Worm (Caenorhabditis elegans) whole organism, L1 larva: ENCODE data around the gene polh-1.

Source experiments
- aha-1 ChIP-seq: fragments of 150-350 bp; optimal IDR thresholded peaks from 2 replicates; lab custom pipeline; 2014; ENCODE audit warnings: missing biosample characterization, missing genetic modification characterization
- ama-1 ChIP-seq: fragments of 150-350 bp; optimal IDR thresholded peaks from 2 replicates; lab custom pipeline; 2014
- blmp-1 ChIP-seq: fragments of 150-350 bp; optimal IDR thresholded peaks from 2 replicates; lab custom pipeline; 2014; ENCODE audit warnings: missing biosample characterization, missing genetic modification characterization
- ceh-82 ChIP-seq, 3 experiments: fragments of 150-350 bp in 1 of 3; sonication (generic microtip) in 2 of 3; optimal IDR thresholded peaks; 2 replicates each; lab custom pipeline; 2014 to 2017; ENCODE audit warnings: missing biosample characterization in 3 of 3, missing genetic modification characterization in 3 of 3
- ces-1 ChIP-seq: fragments of 150-350 bp; optimal IDR thresholded peaks from 2 replicates; lab custom pipeline; 2014; ENCODE audit warnings: missing biosample characterization, missing genetic modification reagents, missing genetic modification characterization
- ets-5 ChIP-seq: fragments of 200-800 bp; sonication (Bioruptor generic); IDR thresholded peaks from 2 replicates; pipeline ENCODE4 v1.3.6; 2022; ENCODE audit warnings: missing genetic modification characterization, missing compliant biosample characterization
- nhr-47 ChIP-seq: sonication (generic microtip); optimal IDR thresholded peaks from 2 replicates; lab custom pipeline; 2016; ENCODE audit warnings: mild to moderate bottlenecking, missing genetic modification characterization, moderate library complexity, missing compliant biosample characterization
- nhr-71 ChIP-seq: sonication (generic microtip); optimal IDR thresholded peaks from 2 replicates; lab custom pipeline; 2016; ENCODE audit warnings: mild to moderate bottlenecking, missing genetic modification characterization, moderate library complexity, missing compliant biosample characterization
- ztf-4 ChIP-seq: fragments of 150-350 bp; optimal IDR thresholded peaks from 2 replicates; lab custom pipeline; 2014; ENCODE audit warnings: missing biosample characterization, missing genetic modification characterization

ce11 chrIII:1950236-1950635 is at the start of gene polh-1, which contains the start of gene rps-22:
- TF ChIP-seq nhr-71 (tag; lab: Kevin White, UChicago), result peak; percentile 94
- peak; percentile 51 for TF ChIP-seq ztf-4 (tag; lab: Kevin White, UChicago)
- no peak for TF ChIP-seq ets-5
- no peak for TF ChIP-seq ces-1
- TF ChIP-seq blmp-1 (tag; lab: Kevin White, UChicago), result peak; percentile 88
- no peak for TF ChIP-seq ama-1 (lab: Kevin White, UChicago)
- TF ChIP-seq nhr-47 (tag; lab: Kevin White, UChicago), result peak; percentile 93
- TF ChIP-seq ceh-82 (tag; optimal IDR thresholded peaks at IDR 0.05; lab: Kevin White, UChicago), result peak; percentile 88 to 97 (median 89)
- peak; percentile 37 for TF ChIP-seq aha-1 (tag; lab: Kevin White, UChicago)
